Fruit fly (Drosophila melanogaster) whole organism, prepupa: ENCODE results near the gene CG31068.

Experiments used
- Blimp-1 ChIP-seq: fragments of 200-800 bp; sonication (Bioruptor generic); optimal IDR thresholded peaks from 3 replicates; lab custom pipeline; 2017; ENCODE audit warnings: missing biosample characterization, missing genetic modification characterization, mild to moderate bottlenecking, moderate library complexity, missing genetic modification reagents
- CG10631 ChIP-seq: fragments of 200-800 bp; sonication (Bioruptor generic); optimal IDR thresholded peaks from 2 replicates; lab custom pipeline; 2016; ENCODE audit warnings: missing biosample characterization, missing genetic modification characterization
- CG10669 ChIP-seq: fragments of 200-800 bp; sonication (Bioruptor generic); optimal IDR thresholded peaks from 3 replicates; lab custom pipeline; 2018; ENCODE audit warnings: missing biosample characterization, mild to moderate bottlenecking, missing genetic modification characterization, moderate library complexity
- CG11294 ChIP-seq: fragments of 200-800 bp; sonication (Bioruptor generic); IDR thresholded peaks from 2 replicates; pipeline ENCODE4 v1.3.6; 2022; ENCODE audit warnings: missing biosample characterization, missing genetic modification characterization
- CG11762 ChIP-seq: fragments of 200-800 bp; sonication (Bioruptor generic); optimal IDR thresholded peaks from 3 replicates; lab custom pipeline; 2016; ENCODE audit warnings: missing biosample characterization, missing genetic modification characterization; ENCODE audit not compliant: insufficient read depth
- CG11902 ChIP-seq: fragments of 200-800 bp; sonication (Bioruptor generic); optimal IDR thresholded peaks from 3 replicates; lab custom pipeline; 2016; ENCODE audit warnings: missing biosample characterization, missing genetic modification characterization
- CG15336 ChIP-seq: fragments of 200-800 bp; sonication (Bioruptor generic); IDR thresholded peaks from 2 replicates; pipeline ENCODE4 v1.3.6; 2022; ENCODE audit warnings: missing biosample characterization, missing genetic modification characterization
- CG1621 ChIP-seq: fragments of 200-800 bp; sonication (Bioruptor generic); optimal IDR thresholded peaks from 3 replicates; lab custom pipeline; 2018; ENCODE audit warnings: missing biosample characterization, mild to moderate bottlenecking, missing genetic modification characterization
- CG16779 ChIP-seq: fragments of 200-800 bp; sonication (Bioruptor generic); optimal IDR thresholded peaks from 3 replicates; lab custom pipeline; 2017; ENCODE audit warnings: missing biosample characterization, mild to moderate bottlenecking, missing genetic modification characterization
- CG32006 ChIP-seq: fragments of 200-800 bp; sonication (Bioruptor generic); optimal IDR thresholded peaks from 3 replicates; lab custom pipeline; 2017; ENCODE audit warnings: missing biosample characterization, mild to moderate bottlenecking, missing genetic modification characterization
- CG3919 ChIP-seq: fragments of 200-800 bp; sonication (Bioruptor generic); optimal IDR thresholded peaks from 3 replicates; lab custom pipeline; 2016; ENCODE audit warnings: missing biosample characterization, missing genetic modification characterization
- CG4318 ChIP-seq: fragments of 200-800 bp; sonication (Bioruptor generic); optimal IDR thresholded peaks from 3 replicates; lab custom pipeline; 2017; ENCODE audit warnings: missing biosample characterization, mild to moderate bottlenecking, missing genetic modification characterization
- CG6163 ChIP-seq: fragments of 200-800 bp; sonication (Bioruptor generic); IDR thresholded peaks from 3 replicates; pipeline ENCODE4 v1.3.6; 2022; ENCODE audit warnings: missing biosample characterization, missing genetic modification characterization
- CG6276 ChIP-seq: fragments of 200-800 bp; sonication (Bioruptor generic); optimal IDR thresholded peaks from 2 replicates; lab custom pipeline; 2017; ENCODE audit warnings: missing biosample characterization, mild to moderate bottlenecking, missing genetic modification characterization
- CG7368 ChIP-seq: fragments of 200-800 bp; sonication (Bioruptor generic); optimal IDR thresholded peaks from 3 replicates; lab custom pipeline; 2016; ENCODE audit warnings: missing biosample characterization, missing genetic modification characterization
- CG8319 ChIP-seq: fragments of 200-800 bp; sonication (Bioruptor generic); optimal IDR thresholded peaks from 3 replicates; lab custom pipeline; 2016; ENCODE audit warnings: missing biosample characterization, missing genetic modification characterization
- CG8632 ChIP-seq: fragments of 200-800 bp; sonication (Bioruptor generic); optimal IDR thresholded peaks from 3 replicates; lab custom pipeline; 2016; ENCODE audit warnings: missing biosample characterization, missing genetic modification characterization
- CG9139 ChIP-seq: fragments of 200-800 bp; sonication (Bioruptor generic); optimal IDR thresholded peaks from 3 replicates; lab custom pipeline; 2017; ENCODE audit warnings: missing biosample characterization, mild to moderate bottlenecking, missing genetic modification characterization
- Eip75B ChIP-seq: fragments of 200-800 bp; sonication (Bioruptor generic); optimal IDR thresholded peaks from 3 replicates; lab custom pipeline; 2016; ENCODE audit warnings: missing biosample characterization, missing genetic modification characterization
- Eip78C ChIP-seq: fragments of 200-800 bp; sonication (Bioruptor generic); peaks from one replicate; lab custom pipeline; 2016; ENCODE audit warnings: missing biosample characterization, missing genetic modification characterization
- Eip93F ChIP-seq: fragments of 200-800 bp; sonication (Bioruptor generic); optimal IDR thresholded peaks from 2 replicates; lab custom pipeline; 2016; ENCODE audit warnings: missing biosample characterization, mild to moderate bottlenecking, missing genetic modification characterization
- Ets21C ChIP-seq: fragments of 200-800 bp; sonication (Bioruptor generic); optimal IDR thresholded peaks from 3 replicates; lab custom pipeline; 2016; ENCODE audit warnings: missing biosample characterization, missing genetic modification characterization
- Ets96B ChIP-seq: fragments of 200-800 bp; optimal IDR thresholded peaks from 2 replicates; lab custom pipeline; 2019; ENCODE audit warnings: missing biosample characterization, mild to moderate bottlenecking, missing genetic modification characterization, moderate library complexity
- Gug ChIP-seq: fragments of 200-800 bp; sonication (Bioruptor generic); IDR thresholded peaks from 2 replicates; pipeline ENCODE4 v1.3.6; 2022; ENCODE audit warnings: missing biosample characterization, missing genetic modification characterization
- Hr38 ChIP-seq: sonication (Bioruptor generic); optimal IDR thresholded peaks from 2 replicates; lab custom pipeline; 2016; ENCODE audit warnings: missing biosample characterization, missing genetic modification characterization
- Hr39 ChIP-seq: fragments of 200-800 bp; sonication (Bioruptor generic); optimal IDR thresholded peaks from 2 replicates; lab custom pipeline; 2016; ENCODE audit warnings: missing biosample characterization, missing genetic modification characterization
- Hr4 ChIP-seq: fragments of 200-800 bp; sonication (Bioruptor generic); optimal IDR thresholded peaks from 3 replicates; lab custom pipeline; 2016; ENCODE audit warnings: missing biosample characterization, missing genetic modification characterization
- Lpt ChIP-seq: fragments of 200-800 bp; sonication (Bioruptor generic); optimal IDR thresholded peaks from 3 replicates; lab custom pipeline; 2016; ENCODE audit warnings: missing biosample characterization, missing genetic modification characterization
- Met ChIP-seq: fragments of 200-800 bp; sonication (Bioruptor generic); optimal IDR thresholded peaks from 3 replicates; lab custom pipeline; 2016; ENCODE audit warnings: missing biosample characterization, missing genetic modification characterization
- OdsH ChIP-seq: fragments of 200-800 bp; sonication (Bioruptor generic); optimal IDR thresholded peaks from 3 replicates; lab custom pipeline; 2016; ENCODE audit warnings: missing biosample characterization, missing genetic modification characterization
- Smox ChIP-seq: fragments of 200-800 bp; sonication (Bioruptor generic); optimal IDR thresholded peaks from 3 replicates; lab custom pipeline; 2016; ENCODE audit warnings: missing biosample characterization, missing genetic modification characterization
- Sox102F ChIP-seq: fragments of 200-800 bp; sonication (Bioruptor generic); optimal IDR thresholded peaks from 2 replicates; lab custom pipeline; 2016; ENCODE audit warnings: missing biosample characterization, mild to moderate bottlenecking, missing genetic modification characterization
- Sox15 ChIP-seq: fragments of 200-800 bp; sonication (Bioruptor generic); optimal IDR thresholded peaks from 3 replicates; lab custom pipeline; 2016; ENCODE audit warnings: missing biosample characterization, missing genetic modification characterization
- achi ChIP-seq: fragments of 200-800 bp; sonication (Bioruptor generic); optimal IDR thresholded peaks from 3 replicates; lab custom pipeline; 2016; ENCODE audit warnings: missing biosample characterization, missing genetic modification characterization
- acj6 ChIP-seq: fragments of 200-800 bp; sonication (Bioruptor generic); optimal IDR thresholded peaks from 3 replicates; lab custom pipeline; 2016; ENCODE audit warnings: missing biosample characterization, missing genetic modification characterization
- cyc ChIP-seq: fragments of 200-800 bp; sonication (Bioruptor generic); optimal IDR thresholded peaks from 3 replicates; lab custom pipeline; 2016; ENCODE audit warnings: missing biosample characterization, missing genetic modification characterization
- dsx ChIP-seq: fragments of 200-800 bp; optimal IDR thresholded peaks from 3 replicates; lab custom pipeline; 2019; ENCODE audit warnings: missing biosample characterization, mild to moderate bottlenecking, missing genetic modification characterization, moderate library complexity; ENCODE audit not compliant: poor library complexity, severe bottlenecking
- eg ChIP-seq: fragments of 200-800 bp; sonication (Bioruptor generic); IDR thresholded peaks from 3 replicates; pipeline ENCODE4 v1.3.6; 2022; ENCODE audit warnings: missing biosample characterization, missing genetic modification characterization
- esn ChIP-seq: fragments of 200-800 bp; sonication (Bioruptor generic); optimal IDR thresholded peaks from 2 replicates; lab custom pipeline; 2016; ENCODE audit warnings: missing biosample characterization, mild to moderate bottlenecking, missing genetic modification characterization, moderate library complexity
- fd85E ChIP-seq: fragments of 200-800 bp; sonication (Bioruptor generic); optimal IDR thresholded peaks from 3 replicates; lab custom pipeline; 2016; ENCODE audit warnings: missing biosample characterization, missing genetic modification characterization
- lz ChIP-seq: fragments of 200-800 bp; sonication (Bioruptor generic); optimal IDR thresholded peaks from 3 replicates; lab custom pipeline; 2016; ENCODE audit warnings: missing biosample characterization, missing genetic modification characterization
- net ChIP-seq: fragments of 200-800 bp; sonication (Bioruptor generic); optimal IDR thresholded peaks from 3 replicates; lab custom pipeline; 2016; ENCODE audit warnings: missing biosample characterization, missing genetic modification characterization
- pdm3 ChIP-seq: fragments of 200-800 bp; sonication (Bioruptor generic); optimal IDR thresholded peaks from 3 replicates; lab custom pipeline; 2016; ENCODE audit warnings: missing biosample characterization, missing genetic modification characterization
- salr ChIP-seq, 2 experiments: fragments of 200-800 bp; sonication (Bioruptor generic); optimal IDR thresholded peaks; 3 replicates each; lab custom pipeline; 2016 to 2018; ENCODE audit warnings: missing biosample characterization in 2 of 2, missing genetic modification characterization in 2 of 2, mild to moderate bottlenecking in 1 of 2
- spab ChIP-seq: fragments of 200-800 bp; sonication (Bioruptor generic); optimal IDR thresholded peaks from 2 replicates; lab custom pipeline; 2017; ENCODE audit warnings: missing biosample characterization, mild to moderate bottlenecking, missing genetic modification characterization, missing genetic modification reagents
- ss ChIP-seq, 2 experiments: fragments of 200-800 bp; sonication (Bioruptor generic); optimal IDR thresholded peaks; 2 replicates in 1 of 2; 3 replicates in 1 of 2; lab custom pipeline; 2017 to 2018; ENCODE audit warnings: mild to moderate bottlenecking in 2 of 2, missing biosample characterization in 2 of 2, missing genetic modification characterization in 2 of 2, moderate library complexity in 1 of 2
- svp ChIP-seq: fragments of 200-800 bp; sonication (Bioruptor generic); peaks from one replicate; lab custom pipeline; 2016; ENCODE audit warnings: missing biosample characterization, missing genetic modification characterization
- topi ChIP-seq: fragments of 200-800 bp; sonication (Bioruptor generic); optimal IDR thresholded peaks from 3 replicates; lab custom pipeline; 2016; ENCODE audit warnings: missing biosample characterization, missing genetic modification characterization

The CG31068 gene

DNA sequence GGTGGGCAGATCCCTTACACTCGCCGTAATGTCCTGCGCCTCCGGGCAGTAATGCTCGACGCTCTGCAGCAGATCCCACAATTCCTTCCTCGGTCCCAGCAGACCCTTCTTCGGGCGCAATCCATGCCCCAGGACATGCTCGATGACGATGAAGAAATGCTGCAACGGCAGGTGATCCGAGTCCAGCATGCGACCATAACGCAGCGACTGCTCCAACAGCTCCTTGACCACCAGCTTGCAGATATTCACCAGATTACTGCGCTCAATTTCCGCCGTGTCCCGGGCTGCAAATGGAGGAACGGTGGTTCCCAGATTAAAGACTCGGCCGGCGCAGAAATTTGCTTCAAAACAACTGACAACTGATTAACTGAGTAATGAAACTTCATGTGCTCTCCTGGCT lies at the start of gene CG31068:
CG31068 (plus strand) TSS at position 301 of the 400 bp plus-strand sequence.
- no peak for TF ChIP-seq dsx (GFP tag; lab: Kevin White, UChicago)
- no peak for TF ChIP-seq spab (GFP tag; lab: Kevin White, UChicago)
- no peak for TF ChIP-seq Met
- no peak for TF ChIP-seq pdm3 (GFP tag; lab: Kevin White, UChicago)
- no peak for TF ChIP-seq CG4318 (GFP tag; lab: Kevin White, UChicago)
- TF ChIP-seq CG10631 (GFP tag; lab: Kevin White, UChicago) = no peak
- TF ChIP-seq Blimp-1 (GFP tag; lab: Kevin White, UChicago) = no peak
- no peak for TF ChIP-seq fd85E (GFP tag; lab: Kevin White, UChicago)
- no peak for TF ChIP-seq Eip93F (GFP tag; lab: Kevin White, UChicago)
- no peak for TF ChIP-seq CG7368
- no peak for TF ChIP-seq CG16779 (tag; lab: Kevin White, UChicago)

DNA sequence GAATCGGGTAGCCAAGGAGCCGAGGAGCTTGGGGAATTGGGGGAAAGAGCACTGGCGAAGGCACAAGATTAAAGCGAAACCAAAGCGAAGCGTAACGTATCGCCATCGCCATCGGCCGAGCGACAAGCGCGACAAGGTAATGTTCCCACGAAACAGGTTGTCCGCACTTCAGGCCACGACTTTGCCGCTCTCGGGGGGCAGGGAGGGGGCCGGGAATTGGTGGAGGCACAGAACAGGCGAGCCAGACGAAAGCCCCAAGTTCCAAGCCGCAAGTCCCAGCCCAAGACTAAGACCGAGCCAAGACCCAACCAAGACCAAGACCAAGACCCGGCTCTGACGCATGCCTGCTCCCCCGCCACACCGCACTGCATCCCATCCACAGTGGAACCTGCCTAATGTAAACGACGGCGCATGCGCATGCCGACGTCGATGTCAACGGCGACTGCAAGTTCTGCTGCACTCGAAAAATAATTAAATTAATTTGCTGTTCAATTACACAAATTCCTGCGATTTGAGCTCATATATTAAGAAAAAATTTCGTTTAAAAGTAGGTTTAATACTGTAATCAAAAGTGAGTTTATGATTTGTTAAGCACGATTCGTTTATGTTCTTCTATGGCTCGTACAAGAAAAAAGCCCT lies 47.4 kb upstream of the CG31068 start:
- peak; percentile 30; the same call in 1 of the 2 replicates for TF ChIP-seq Gug
- peak; percentile 22 for TF ChIP-seq Blimp-1 (GFP tag; lab: Kevin White, UChicago)
- TF ChIP-seq Hr39 (GFP tag; lab: Kevin White, UChicago) = peak; percentile 72
- peak; percentile 63 for TF ChIP-seq net
- TF ChIP-seq esn (GFP tag; lab: Kevin White, UChicago) = peak; percentile 66
- TF ChIP-seq CG4318 (GFP tag; lab: Kevin White, UChicago) = no peak
- peak; percentile 63 for TF ChIP-seq cyc (GFP tag; lab: Kevin White, UChicago)
- peak; percentile 55 for TF ChIP-seq CG15336 (GFP tag; lab: Robert Waterston, UW)
- peak; percentile 39 for TF ChIP-seq CG8319
- no peak for TF ChIP-seq Eip93F (GFP tag; lab: Kevin White, UChicago)
- peak; percentile 52 for TF ChIP-seq spab (GFP tag; lab: Kevin White, UChicago)
- TF ChIP-seq Sox15 = peak; percentile 4
- TF ChIP-seq ss (GFP tag; optimal IDR thresholded peaks at IDR 0.05; lab: Kevin White, UChicago) = peak; percentile 51 to 74
- peak; percentile 73 for TF ChIP-seq Met
- TF ChIP-seq CG6163 (GFP tag; lab: Robert Waterston, UW) = peak; percentile 73; the same call in 2 of the 3 replicates
- TF ChIP-seq svp (GFP tag; lab: Kevin White, UChicago) = peak; percentile 82
- peak; percentile 63 for TF ChIP-seq Sox102F (GFP tag; lab: Kevin White, UChicago)
- peak; percentile 46 for TF ChIP-seq dsx (GFP tag; lab: Kevin White, UChicago)
- TF ChIP-seq CG9139 (GFP tag; lab: Kevin White, UChicago) = peak; percentile 28
- TF ChIP-seq salr (GFP tag; optimal IDR thresholded peaks at IDR 0.05; lab: Kevin White, UChicago) = no peak
- peak; percentile 41 for TF ChIP-seq Ets21C (GFP tag; lab: Kevin White, UChicago)
- TF ChIP-seq acj6 (GFP tag; lab: Kevin White, UChicago) = peak; percentile 59
- peak; percentile 72 for TF ChIP-seq Eip75B
- peak; percentile 60 for TF ChIP-seq OdsH (GFP tag; lab: Kevin White, UChicago)
- TF ChIP-seq CG6276 (GFP tag; lab: Kevin White, UChicago) = no peak
- peak; percentile 61 for TF ChIP-seq topi (GFP tag; lab: Kevin White, UChicago)
- TF ChIP-seq fd85E (GFP tag; lab: Kevin White, UChicago) = no peak
- TF ChIP-seq CG1621 (tag; lab: Kevin White, UChicago) = peak; percentile 40
- peak; percentile 51 for TF ChIP-seq achi
- TF ChIP-seq CG11294 (GFP tag; lab: Robert Waterston, UW) = no peak
- peak; percentile 71 for TF ChIP-seq pdm3 (GFP tag; lab: Kevin White, UChicago)
- peak; percentile 43 for TF ChIP-seq Hr4 (GFP tag; lab: Kevin White, UChicago)
- no peak for TF ChIP-seq Hr38 (GFP tag; lab: Kevin White, UChicago)
- peak; percentile 63 for TF ChIP-seq eg
- TF ChIP-seq Smox (GFP tag; lab: Kevin White, UChicago) = peak; percentile 57
- peak; percentile 54 for TF ChIP-seq CG32006
- peak; percentile 60 for TF ChIP-seq CG10669 (GFP tag; lab: Kevin White, UChicago)
- peak; percentile 30 for TF ChIP-seq Lpt (GFP tag; lab: Kevin White, UChicago)
- no peak for TF ChIP-seq CG11762 (GFP tag; lab: Kevin White, UChicago)
- TF ChIP-seq Ets96B (tag; lab: Kevin White, UChicago) = peak; percentile 72
- peak; percentile 22 for TF ChIP-seq CG8632 (GFP tag; lab: Kevin White, UChicago)
- peak; percentile 64 for TF ChIP-seq lz
- peak; percentile 65 for TF ChIP-seq CG3919
- peak; percentile 85 for TF ChIP-seq Eip78C (GFP tag; lab: Kevin White, UChicago)
- peak; percentile 32 for TF ChIP-seq CG11902
